Fruit fly (Drosophila melanogaster) whole organism, embryonic: Measurements from ENCODE around the gene RfC4.
A peak's percentile ranks its signal among the peaks of the same experiment; 100 is the strongest.

Experiments
- Abd-B ChIP-seq: fragments of 200-800 bp; sonication (Bioruptor generic); optimal IDR thresholded peaks from 2 replicates; lab custom pipeline; 2018; ENCODE audit warnings: missing biosample characterization, mild to moderate bottlenecking, missing genetic modification characterization, moderate library complexity
- CG10209 ChIP-seq: fragments of 200-800 bp; sonication (Bioruptor generic); optimal IDR thresholded peaks from 3 replicates; lab custom pipeline; 2017; ENCODE audit warnings: missing biosample characterization, mild to moderate bottlenecking, missing genetic modification characterization, missing genetic modification reagents
- CG10321 ChIP-seq: fragments of 200-800 bp; sonication (Bioruptor generic); IDR thresholded peaks from 2 replicates; pipeline ENCODE4 v1.3.6; 2022; ENCODE audit warnings: missing biosample characterization, missing genetic modification characterization
- CG10366 ChIP-seq: fragments of 200-800 bp; sonication (Bioruptor generic); IDR thresholded peaks from 2 replicates; pipeline ENCODE4 v1.3.6; 2022; ENCODE audit warnings: missing biosample characterization, missing genetic modification characterization
- CG10565 ChIP-seq: fragments of 200-800 bp; sonication (Bioruptor generic); optimal IDR thresholded peaks from 3 replicates; lab custom pipeline; 2016; ENCODE audit warnings: missing biosample characterization, mild to moderate bottlenecking, missing genetic modification characterization
- CG10979 ChIP-seq: fragments of 200-800 bp; sonication (Bioruptor generic); optimal IDR thresholded peaks from 2 replicates; lab custom pipeline; 2018; ENCODE audit warnings: missing biosample characterization, mild to moderate bottlenecking, missing genetic modification characterization, moderate library complexity
- CG11695 ChIP-seq: fragments of 200-800 bp; sonication (Bioruptor generic); IDR thresholded peaks from 3 replicates; pipeline ENCODE4 v1.3.6; 2022; ENCODE audit warnings: missing biosample characterization, missing genetic modification characterization
- CG12155 ChIP-seq: fragments of 200-800 bp; sonication (Bioruptor generic); optimal IDR thresholded peaks from 3 replicates; lab custom pipeline; 2016; ENCODE audit warnings: missing biosample characterization, missing genetic modification characterization
- CG13775 ChIP-seq: fragments of 200-800 bp; sonication (Bioruptor generic); optimal IDR thresholded peaks from 3 replicates; lab custom pipeline; 2017; ENCODE audit warnings: missing biosample characterization, mild to moderate bottlenecking, missing genetic modification characterization
- CG15696 ChIP-seq: fragments of 200-800 bp; sonication (Bioruptor generic); optimal IDR thresholded peaks from 2 replicates; lab custom pipeline; 2019; ENCODE audit warnings: missing biosample characterization, mild to moderate bottlenecking, missing genetic modification characterization, moderate library complexity
- CG18619 ChIP-seq: fragments of 200-800 bp; sonication (Bioruptor generic); optimal IDR thresholded peaks from 3 replicates; lab custom pipeline; 2017; ENCODE audit warnings: missing biosample characterization, mild to moderate bottlenecking, missing genetic modification characterization
- CG2129 ChIP-seq: fragments of 200-800 bp; sonication (Bioruptor generic); IDR thresholded peaks from 2 replicates; pipeline ENCODE4 v1.3.6; 2022; ENCODE audit warnings: missing biosample characterization, missing genetic modification characterization; ENCODE audit not compliant: partially characterized antibody
- CG2889 ChIP-seq: fragments of 200-800 bp; sonication (Bioruptor generic); IDR thresholded peaks from 3 replicates; pipeline ENCODE4 v1.3.6; 2022; ENCODE audit warnings: missing biosample characterization, missing genetic modification characterization
- CG32772 ChIP-seq: fragments of 200-800 bp; sonication (Bioruptor generic); IDR thresholded peaks from 2 replicates; pipeline ENCODE4 v1.3.6; 2022; ENCODE audit warnings: missing biosample characterization, missing genetic modification characterization
- CG3281 ChIP-seq: fragments of 200-800 bp; sonication (Bioruptor generic); optimal IDR thresholded peaks from 3 replicates; lab custom pipeline; 2017; ENCODE audit warnings: missing biosample characterization, mild to moderate bottlenecking, missing genetic modification characterization
- CG4820 ChIP-seq: fragments of 200-800 bp; sonication (Bioruptor generic); optimal IDR thresholded peaks from 3 replicates; lab custom pipeline; 2016; ENCODE audit warnings: missing biosample characterization, missing genetic modification characterization
- CG7745 ChIP-seq: fragments of 200-800 bp; sonication (Bioruptor generic); optimal IDR thresholded peaks from 2 replicates; lab custom pipeline; 2018; ENCODE audit warnings: missing biosample characterization, mild to moderate bottlenecking, missing genetic modification characterization, moderate library complexity
- CG7987 ChIP-seq: fragments of 200-800 bp; sonication (Bioruptor generic); optimal IDR thresholded peaks from 2 replicates; lab custom pipeline; 2018; ENCODE audit warnings: missing biosample characterization, mild to moderate bottlenecking, missing genetic modification characterization, moderate library complexity
- CG8388 ChIP-seq: fragments of 200-800 bp; sonication (Bioruptor generic); optimal IDR thresholded peaks from 2 replicates; lab custom pipeline; 2019; ENCODE audit warnings: missing biosample characterization, mild to moderate bottlenecking, missing genetic modification characterization, moderate library complexity
- CG9932 ChIP-seq: fragments of 200-800 bp; sonication (Bioruptor generic); IDR thresholded peaks from 2 replicates; pipeline ENCODE4 v1.3.6; 2022; ENCODE audit warnings: missing biosample characterization, missing genetic modification characterization
- Dfd ChIP-seq, 2 experiments: fragments of >200 bp; optimal IDR thresholded peaks; 2 replicates each; lab custom pipeline; 2017; ENCODE audit warnings: missing biosample characterization in 2 of 2, missing genetic modification characterization in 2 of 2
- Dll ChIP-seq: fragments of 200-800 bp; sonication (Bioruptor generic); IDR thresholded peaks from 4 replicates; pipeline ENCODE4 v1.3.6; 2022; ENCODE audit warnings: missing biosample characterization, missing genetic modification characterization; ENCODE audit not compliant: partially characterized antibody
- Nf-YB ChIP-seq: fragments of 200-800 bp; sonication (Bioruptor generic); optimal IDR thresholded peaks from 3 replicates; lab custom pipeline; 2019; ENCODE audit warnings: missing biosample characterization, mild to moderate bottlenecking, missing genetic modification characterization, moderate library complexity
- Nf-YC ChIP-seq: fragments of 200-800 bp; optimal IDR thresholded peaks from 3 replicates; lab custom pipeline; 2019; ENCODE audit warnings: missing biosample characterization, mild to moderate bottlenecking, missing genetic modification characterization, moderate library complexity
- Oli ChIP-seq: fragments of 200-800 bp; sonication (Bioruptor generic); optimal IDR thresholded peaks from 2 replicates; lab custom pipeline; 2018; ENCODE audit warnings: missing biosample characterization, mild to moderate bottlenecking, missing genetic modification characterization, moderate library complexity
- Ptx1 ChIP-seq: fragments of 200-800 bp; sonication (Bioruptor generic); IDR thresholded peaks from 2 replicates; pipeline ENCODE4 v1.3.6; 2022; ENCODE audit warnings: missing biosample characterization, missing genetic modification characterization
- Sox100B ChIP-seq: fragments of 200-800 bp; sonication (Bioruptor generic); optimal IDR thresholded peaks from 3 replicates; lab custom pipeline; 2018; ENCODE audit warnings: missing biosample characterization, mild to moderate bottlenecking, missing genetic modification characterization
- Sry-β ChIP-seq: fragments of 200-800 bp; sonication (Bioruptor generic); optimal IDR thresholded peaks from 2 replicates; lab custom pipeline; 2018; ENCODE audit warnings: missing biosample characterization, mild to moderate bottlenecking, missing genetic modification characterization, moderate library complexity
- Ssrp ChIP-seq: fragments of 200-800 bp; sonication (Bioruptor generic); optimal IDR thresholded peaks from 2 replicates; lab custom pipeline; 2018; ENCODE audit warnings: missing biosample characterization, mild to moderate bottlenecking, missing genetic modification characterization, moderate library complexity
- cg ChIP-seq: fragments of 200-800 bp; sonication (Bioruptor generic); optimal IDR thresholded peaks from 3 replicates; lab custom pipeline; 2019; ENCODE audit warnings: missing biosample characterization, mild to moderate bottlenecking, missing genetic modification characterization, moderate library complexity
- chif ChIP-seq, 2 experiments: fragments of 200-800 bp; sonication (Bioruptor generic); optimal IDR thresholded peaks; 3 replicates each; lab custom pipeline; 2016; ENCODE audit warnings: missing biosample characterization in 2 of 2, missing genetic modification characterization in 2 of 2
- chn ChIP-seq: fragments of 200-800 bp; sonication (Bioruptor generic); optimal IDR thresholded peaks from 2 replicates; lab custom pipeline; 2016; ENCODE audit warnings: missing biosample characterization, missing genetic modification characterization
- crc ChIP-seq: fragments of 200-800 bp; sonication (Bioruptor generic); optimal IDR thresholded peaks from 2 replicates; lab custom pipeline; 2016; ENCODE audit warnings: missing biosample characterization, missing genetic modification characterization
- dpn ChIP-seq, 2 experiments: fragments of 200-800 bp; sonication (Bioruptor generic); optimal IDR thresholded peaks; 3 replicates each; lab custom pipeline; 2016; ENCODE audit warnings: missing biosample characterization in 2 of 2, missing genetic modification characterization in 2 of 2
- grn ChIP-seq: fragments of 200-800 bp; sonication (Bioruptor generic); optimal IDR thresholded peaks from 3 replicates; lab custom pipeline; 2017; ENCODE audit warnings: missing biosample characterization, missing genetic modification characterization
- hbn ChIP-seq: fragments of 200-800 bp; sonication (Bioruptor generic); IDR thresholded peaks from 2 replicates; pipeline ENCODE4 v1.3.6; 2022; ENCODE audit warnings: missing biosample characterization, missing genetic modification characterization; ENCODE audit not compliant: partially characterized antibody
- kay ChIP-seq: fragments of 200-800 bp; sonication (Bioruptor generic); optimal IDR thresholded peaks from 2 replicates; lab custom pipeline; 2016; ENCODE audit warnings: missing biosample characterization, missing genetic modification characterization
- nerfin-1 ChIP-seq: fragments of 200-800 bp; sonication (Bioruptor generic); optimal IDR thresholded peaks from 3 replicates; lab custom pipeline; 2019; ENCODE audit warnings: missing biosample characterization, mild to moderate bottlenecking, missing genetic modification characterization, moderate library complexity
- p53 ChIP-seq: fragments of 200-800 bp; sonication (Bioruptor generic); optimal IDR thresholded peaks from 2 replicates; lab custom pipeline; 2016; ENCODE audit warnings: missing biosample characterization, missing genetic modification characterization
- pros ChIP-seq: fragments of 200-800 bp; sonication (Bioruptor generic); optimal IDR thresholded peaks from 3 replicates; lab custom pipeline; 2019; ENCODE audit warnings: missing biosample characterization, mild to moderate bottlenecking, missing genetic modification characterization, moderate library complexity
- row ChIP-seq: fragments of 200-800 bp; sonication (Bioruptor generic); IDR thresholded peaks from 3 replicates; pipeline ENCODE4 v1.3.6; 2022; ENCODE audit warnings: missing biosample characterization, missing genetic modification characterization
- schlank ChIP-seq: fragments of 200-800 bp; sonication (Bioruptor generic); optimal IDR thresholded peaks from 2 replicates; lab custom pipeline; 2018; ENCODE audit warnings: missing biosample characterization, mild to moderate bottlenecking, missing genetic modification characterization
- sens ChIP-seq: fragments of 200-800 bp; sonication (Bioruptor generic); peaks from one replicate; lab custom pipeline; 2016; ENCODE audit warnings: missing biosample characterization, missing genetic modification characterization
- sim ChIP-seq: fragments of 200-800 bp; sonication (Bioruptor generic); IDR thresholded peaks from 2 replicates; pipeline ENCODE4 v1.3.6; 2022; ENCODE audit warnings: missing biosample characterization, missing genetic modification characterization
- sima ChIP-seq: fragments of 200-800 bp; sonication (Bioruptor generic); optimal IDR thresholded peaks from 2 replicates; lab custom pipeline; 2016; ENCODE audit warnings: missing biosample characterization, missing genetic modification characterization
- sqz ChIP-seq: fragments of 200-800 bp; sonication (Bioruptor generic); optimal IDR thresholded peaks from 3 replicates; lab custom pipeline; 2018; ENCODE audit warnings: missing biosample characterization, mild to moderate bottlenecking, missing genetic modification characterization
- tap ChIP-seq: fragments of 200-800 bp; optimal IDR thresholded peaks from 3 replicates; lab custom pipeline; 2019; ENCODE audit warnings: missing biosample characterization, mild to moderate bottlenecking, missing genetic modification characterization, moderate library complexity
- tup ChIP-seq: fragments of 200-800 bp; sonication (Bioruptor generic); optimal IDR thresholded peaks from 2 replicates; lab custom pipeline; 2016; ENCODE audit warnings: missing biosample characterization, mild to moderate bottlenecking, missing genetic modification characterization, moderate library complexity
- unc-4 ChIP-seq: fragments of 200-800 bp; sonication (Bioruptor generic); IDR thresholded peaks from 2 replicates; pipeline ENCODE4 v1.3.6; 2022; ENCODE audit warnings: missing biosample characterization, missing genetic modification characterization; ENCODE audit not compliant: partially characterized antibody
- z ChIP-seq: fragments of 200-800 bp; sonication (Bioruptor generic); IDR thresholded peaks from 3 replicates; pipeline ENCODE4 v1.3.6; 2022; ENCODE audit warnings: missing biosample characterization, missing genetic modification characterization
- zf30C ChIP-seq: fragments of 200-800 bp; sonication (Bioruptor generic); optimal IDR thresholded peaks from 3 replicates; lab custom pipeline; 2018; ENCODE audit warnings: missing biosample characterization, mild to moderate bottlenecking, missing genetic modification characterization

Gene RfC4

DNA sequence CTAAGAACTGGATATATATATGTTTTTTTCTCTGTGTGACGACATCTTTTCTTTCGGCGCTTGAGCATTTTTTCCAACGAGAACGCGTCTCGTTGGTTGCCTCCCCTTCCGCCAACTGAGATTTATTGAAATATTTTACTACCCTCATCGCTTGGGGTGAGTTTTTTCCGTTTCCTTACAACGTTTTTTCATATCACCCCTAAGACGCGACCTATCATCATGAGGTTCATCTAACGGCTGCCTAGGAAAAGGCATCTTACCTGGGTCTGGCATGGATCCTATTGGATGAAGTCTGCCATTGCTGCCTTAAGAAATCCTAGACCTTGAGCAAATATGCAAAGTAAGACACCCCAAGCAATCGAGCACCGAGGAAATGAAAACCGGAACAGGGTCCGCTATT, 23.4 kb upstream of the RfC4 start:
- peak; percentile 25 for TF ChIP-seq zf30C (GFP tag; lab: Kevin White, UChicago)
- TF ChIP-seq Sry-β (GFP tag; lab: Kevin White, UChicago), result no peak
- TF ChIP-seq CG3281 (GFP tag; lab: Kevin White, UChicago), result no peak
- peak; percentile 93 for TF ChIP-seq Nf-YB (GFP tag; lab: Kevin White, UChicago)
- peak; percentile 66 for TF ChIP-seq sens
- no peak for TF ChIP-seq CG2129 (GFP tag; lab: Robert Waterston, UW)
- no peak for TF ChIP-seq CG13775 (GFP tag; lab: Kevin White, UChicago)
- TF ChIP-seq CG32772, result no peak
- no peak for TF ChIP-seq Dll
- no peak for TF ChIP-seq CG7745 (tag; lab: Kevin White, UChicago)
- no peak for TF ChIP-seq CG2889 (GFP tag; lab: Robert Waterston, UW)
- TF ChIP-seq Abd-B, result no peak
- no peak for TF ChIP-seq schlank
- TF ChIP-seq z (GFP tag; lab: Robert Waterston, UW), result peak; percentile 60; the same call in 1 of the 3 replicates
- TF ChIP-seq Nf-YC (tag; lab: Kevin White, UChicago), result peak; percentile 88
- no peak for TF ChIP-seq sima (GFP tag; lab: Kevin White, UChicago)
- TF ChIP-seq sqz (GFP tag; lab: Kevin White, UChicago), result peak; percentile 48
- no peak for TF ChIP-seq kay (GFP tag; lab: Kevin White, UChicago)
- TF ChIP-seq unc-4, result no peak
- no peak for TF ChIP-seq Ptx1 (GFP tag; lab: Robert Waterston, UW)
- TF ChIP-seq CG10209 (GFP tag; lab: Kevin White, UChicago), result no peak
- TF ChIP-seq CG7987, result no peak
- no peak for TF ChIP-seq CG18619
- TF ChIP-seq p53 (GFP tag; lab: Kevin White, UChicago), result no peak
- no peak for TF ChIP-seq CG10321 (GFP tag; lab: Robert Waterston, UW)
- TF ChIP-seq dpn (GFP tag; optimal IDR thresholded peaks at IDR 0.05; lab: Kevin White, UChicago), result no peak
- TF ChIP-seq pros (GFP tag; lab: Kevin White, UChicago), result peak; percentile 94
- TF ChIP-seq CG9932 (GFP tag; lab: Robert Waterston, UW), result no peak
- peak; percentile 30 for TF ChIP-seq CG12155 (GFP tag; lab: Kevin White, UChicago)
- TF ChIP-seq hbn, result no peak
- TF ChIP-seq sim, result no peak

DNA sequence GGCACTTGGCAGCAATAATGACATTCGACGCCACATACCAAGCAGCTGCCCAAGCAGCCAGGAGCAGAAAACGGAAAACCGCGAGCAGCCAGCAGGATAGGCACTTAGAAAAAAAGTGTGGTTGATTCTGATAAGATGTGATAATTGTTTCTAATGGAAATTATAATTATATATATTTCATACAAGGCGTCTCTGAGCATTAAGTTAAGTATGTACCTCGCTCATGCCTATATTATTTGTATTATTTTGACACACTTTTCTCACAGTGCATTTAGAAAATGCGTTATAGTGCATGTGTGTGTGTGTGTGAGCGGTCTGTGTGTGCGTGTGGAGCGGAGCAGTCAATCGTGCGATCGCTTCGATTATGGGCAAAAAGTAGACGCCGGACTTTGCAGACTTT, 22.5 kb upstream of the RfC4 start:
- TF ChIP-seq CG4820, result peak; percentile 7
- peak; percentile 67 for TF ChIP-seq CG10979 (tag; lab: Kevin White, UChicago)
- TF ChIP-seq Sox100B (GFP tag; lab: Kevin White, UChicago), result no peak
- TF ChIP-seq CG8388 (GFP tag; lab: Kevin White, UChicago), result peak; percentile 22
- peak; percentile 15 for TF ChIP-seq Abd-B
- TF ChIP-seq chif (GFP tag; optimal IDR thresholded peaks at IDR 0.05; lab: Kevin White, UChicago), result peak in 1 of 2 experiments; percentile 23
- 0 out of 2 replicates have a peak, but pooled peaks have one; percentile 12 for TF ChIP-seq CG10366 (GFP tag; lab: Robert Waterston, UW)
- TF ChIP-seq Dfd (GFP tag; optimal IDR thresholded peaks at IDR 0.05; lab: Kevin White, UChicago), result no peak
- TF ChIP-seq CG10565 (GFP tag; lab: Kevin White, UChicago), result no peak
- peak; percentile 3 for TF ChIP-seq Ssrp (tag; lab: Kevin White, UChicago)
- peak; percentile 83 for TF ChIP-seq CG15696
- no peak for TF ChIP-seq nerfin-1 (tag; lab: Kevin White, UChicago)
- no peak for TF ChIP-seq crc (GFP tag; lab: Kevin White, UChicago)
- TF ChIP-seq tup (GFP tag; lab: Kevin White, UChicago), result no peak
- no peak for TF ChIP-seq chn (GFP tag; lab: Kevin White, UChicago)
- TF ChIP-seq row (GFP tag; lab: Robert Waterston, UW), result peak; percentile 45; the same call in 2 of the 3 replicates
- 0 out of 2 replicates have a peak, but pooled peaks have one; percentile 22 for TF ChIP-seq CG32772
- peak; percentile 21 for TF ChIP-seq CG13775 (GFP tag; lab: Kevin White, UChicago)
- TF ChIP-seq tap (tag; lab: Kevin White, UChicago), result no peak
- 0 out of 3 replicates have a peak, but pooled peaks have one; percentile 14 for TF ChIP-seq CG11695 (GFP tag; lab: Robert Waterston, UW)
- peak; percentile 13 for TF ChIP-seq Oli (tag; lab: Kevin White, UChicago)
- no peak for TF ChIP-seq grn (GFP tag; lab: Kevin White, UChicago)
- TF ChIP-seq cg (GFP tag; lab: Kevin White, UChicago), result peak; percentile 31
